Fruit fly (Drosophila melanogaster): ENCODE data around the gene CG43438.

DNA sequence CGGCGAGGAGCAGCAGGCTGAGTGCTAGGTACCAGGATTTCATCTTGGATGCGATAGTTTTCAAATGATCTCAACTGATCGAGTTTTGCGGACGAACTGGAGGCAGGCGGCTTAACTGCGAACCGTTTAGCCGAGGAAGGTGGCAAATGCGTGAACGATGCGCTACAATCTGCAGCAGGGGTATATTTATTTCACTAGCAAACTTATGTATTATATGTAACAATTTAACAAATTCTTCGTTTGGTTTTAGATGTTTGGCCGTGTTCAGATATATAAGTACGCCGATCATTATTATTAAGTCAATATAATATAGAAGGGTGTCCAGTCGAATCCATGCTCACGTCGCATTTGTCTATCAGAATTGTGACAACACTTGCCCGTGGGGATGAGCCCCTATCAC is 5.0 kb upstream of the CG43438 start, which contains the start of gene CG31706:
- TF ChIP-seq Abd-B (GFP tag; optimal IDR thresholded peaks at IDR 0.05): no peak
- TF ChIP-seq Hr83 (GFP tag; optimal IDR thresholded peaks at IDR 0.05; ENCODE audit: poor library complexity, severe bottlenecking): no peak
- TF ChIP-seq psq (GFP tag; optimal IDR thresholded peaks at IDR 0.05): no peak
- no peak for TF ChIP-seq h (GFP tag; optimal IDR thresholded peaks at IDR 0.05)
- no peak for TF ChIP-seq Vsx2 (GFP tag; optimal IDR thresholded peaks at IDR 0.05; ENCODE audit: partially characterized antibody)

Measured in whole organism, wandering third instar larva.